Fruit fly (Drosophila melanogaster): ENCODE data around the gene CG3309.
A peak's percentile ranks its signal among the peaks of the same experiment; 100 is the strongest.

CG3309 gene

dm6 chrX:5317170-5317569 lies 12.0 kb downstream of the CG3309 start, which contains the start of the genes CG15930 and Sas10 (continued):
- TF ChIP-seq lab (GFP tag; optimal IDR thresholded peaks at IDR 0.05) (no peak), CG14050 (GFP tag; IDR thresholded peaks at IDR 0.05) (no peak), CG1647 (GFP tag; optimal IDR thresholded peaks at IDR 0.05) (no peak), unc-4 (GFP tag; IDR thresholded peaks at IDR 0.05; ENCODE audit: partially characterized antibody) (0 out of 2 replicates have a peak, but pooled peaks have one; percentile 27), luna (GFP tag; optimal IDR thresholded peaks at IDR 0.05) (no peak), cas (GFP tag; IDR thresholded peaks at IDR 0.05) (no peak), Kr (GFP tag; optimal IDR thresholded peaks at IDR 0.05) (no peak), dan (GFP tag; IDR thresholded peaks at IDR 0.05) (no peak), vnd (GFP tag; IDR thresholded peaks at IDR 0.05; ENCODE audit: partially characterized antibody) (no peak), CG6683 (GFP tag; optimal IDR thresholded peaks at IDR 0.05) (no peak), BEAF-32 (GFP tag; optimal IDR thresholded peaks at IDR 0.05) (peak; percentile 44), pzg (GFP tag; optimal IDR thresholded peaks at IDR 0.05) (peak; percentile 56), CG8290 (GFP tag; optimal IDR thresholded peaks at IDR 0.05) (peak; percentile 60), CG8290 (tag; optimal IDR thresholded peaks at IDR 0.05) (peak in 1 of 2 experiments; percentile 3), E2f2 (GFP tag; IDR thresholded peaks at IDR 0.05) (peak; percentile 66), CG9797 (GFP tag; optimal IDR thresholded peaks at IDR 0.05) (no peak), pb (GFP tag; optimal IDR thresholded peaks at IDR 0.05) (no peak), crp (GFP tag; optimal IDR thresholded peaks at IDR 0.05) (no peak), CG4328 (GFP tag; optimal IDR thresholded peaks at IDR 0.05) (no peak), eve (GFP tag; optimal IDR thresholded peaks at IDR 0.05) (no peak), CG17186 (GFP tag; optimal IDR thresholded peaks at IDR 0.05) (no peak), sim (GFP tag; IDR thresholded peaks at IDR 0.05) (no peak), Gug (GFP tag; IDR thresholded peaks at IDR 0.05) (no peak), chinmo (GFP tag; IDR thresholded peaks at IDR 0.05; ENCODE audit: partially characterized antibody) (0 out of 4 replicates have a peak, but pooled peaks have one; percentile 48), CG11456 (GFP tag; IDR thresholded peaks at IDR 0.05) (no peak)

- TF ChIP-seq ato (GFP tag; IDR thresholded peaks at IDR 0.05; ENCODE audit: partially characterized antibody), result no peak
Observed at dm6 chrX:5312958-5313357, 16.2 kb downstream of the CG3309 start, which contains the start of gene CG4198. CG4198 (plus strand) TSS chrX:5313258.

DNA sequence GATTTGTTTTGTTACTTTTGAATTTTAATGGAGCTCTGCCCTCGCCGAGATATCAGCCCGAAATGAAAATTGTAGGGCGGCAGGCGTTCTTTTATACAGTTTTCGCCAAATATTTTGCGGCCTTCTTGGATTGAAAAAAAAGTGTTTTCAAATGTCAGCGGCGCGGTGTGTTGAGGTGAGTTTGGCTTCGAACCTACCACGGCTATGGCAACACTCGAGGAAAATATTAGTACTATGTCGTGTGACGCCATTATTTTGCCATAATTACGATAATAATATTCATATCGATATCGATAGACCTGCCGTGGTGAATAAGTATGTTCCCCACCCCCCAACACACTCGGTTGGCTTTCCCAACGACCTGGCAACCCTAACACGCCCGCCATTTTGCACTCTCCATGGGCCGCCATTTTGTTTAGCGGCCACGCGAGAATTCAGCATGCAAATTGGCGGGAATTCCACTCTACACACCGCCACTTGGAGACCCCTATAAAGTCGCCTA lies 17.3 kb downstream of the CG3309 start, which contains the start of the genes TrxT and dhd:
TrxT (minus strand) TSS at position 51 of the 502 bp plus-strand sequence.
dhd (plus strand) TSS at position 334 of the 502 bp plus-strand sequence.
- TF ChIP-seq gfzf (GFP tag; optimal IDR thresholded peaks at IDR 0.05) (peak; percentile 3), klu (GFP tag; IDR thresholded peaks at IDR 0.05) (no peak), zfh1 (GFP tag; IDR thresholded peaks at IDR 0.05) (peak; percentile 68), Hmx (GFP tag; optimal IDR thresholded peaks at IDR 0.05) (no peak), CG17829 (tag; optimal IDR thresholded peaks at IDR 0.05) (no peak), oc (tag; optimal IDR thresholded peaks at IDR 0.05) (no peak), Jarid2 (GFP tag; optimal IDR thresholded peaks at IDR 0.05) (no peak), CG11398 (GFP tag; optimal IDR thresholded peaks at IDR 0.05) (no peak), Mad (GFP tag; optimal IDR thresholded peaks at IDR 0.05) (no peak), CG10979 (tag; optimal IDR thresholded peaks at IDR 0.05) (peak; percentile 9), CG2129 (GFP tag; IDR thresholded peaks at IDR 0.05; ENCODE audit: partially characterized antibody) (no peak), lilli (GFP tag; optimal IDR thresholded peaks at IDR 0.05) (no peak), NC2β (GFP tag; optimal IDR thresholded peaks at IDR 0.05) (peak; percentile 19), CG12659 (GFP tag; optimal IDR thresholded peaks at IDR 0.05) (peak; percentile 71), CG4707 (GFP tag; optimal IDR thresholded peaks at IDR 0.05) (peak; percentile 6), CG16813 (GFP tag; IDR thresholded peaks at IDR 0.05; ENCODE audit: partially characterized antibody) (0 out of 3 replicates have a peak, but pooled peaks have one; percentile 27), repo (GFP tag; optimal IDR thresholded peaks at IDR 0.05) (no peak), ase (GFP tag; IDR thresholded peaks at IDR 0.05) (no peak), ara (GFP tag; IDR thresholded peaks at IDR 0.05) (no peak), CG1529 (GFP tag; optimal IDR thresholded peaks at IDR 0.05) (peak; percentile 10), nmo (GFP tag; optimal IDR thresholded peaks at IDR 0.05) (peak; percentile 46), Xbp1 (GFP tag; optimal IDR thresholded peaks at IDR 0.05) (peak; percentile 31), H2.0 (GFP tag; IDR thresholded peaks at IDR 0.05) (0 out of 2 replicates have a peak, but pooled peaks have one; percentile 20)
